Fruit fly (Drosophila melanogaster): ENCODE results near the gene CstF50.

dm6 chr3R:31718967-31719366 lies 17.8 kb downstream of the CstF50 start:
- no peak for TF ChIP-seq usp (GFP tag; optimal IDR thresholded peaks at IDR 0.05)
- no peak for TF ChIP-seq psq (optimal IDR thresholded peaks at IDR 0.05)
- TF ChIP-seq pan (optimal IDR thresholded peaks at IDR 0.05) = no peak
- no peak for TF ChIP-seq CG8478 (optimal IDR thresholded peaks at IDR 0.05)
- TF ChIP-seq EcR (GFP tag; optimal IDR thresholded peaks at IDR 0.05) = no peak
